Worm (Caenorhabditis elegans): ENCODE data around the gene K10D11.5.

- TF ChIP-seq ama-1 (optimal IDR thresholded peaks at IDR 0.05): no peak
- TF ChIP-seq scrt-1 (GFP tag; IDR thresholded peaks at IDR 0.05): no peak
Measured at ce11 chrIV:13027801-13028641, 36.4 kb upstream of the K10D11.5 start.
